Worm (Caenorhabditis elegans) whole organism, L4 larva: Measurements from ENCODE around the gene F22B7.3.
A peak's percentile ranks its signal among the peaks of the same experiment; 100 is the strongest.

Experiments
- D1046.2 ChIP-seq: fragments of 200-800 bp; sonication (Bioruptor generic); IDR thresholded peaks from 2 replicates; pipeline ENCODE4 v1.3.6; 2022; ENCODE audit warnings: missing genetic modification characterization, missing compliant biosample characterization
- F37D6.2 ChIP-seq: sonication (generic microtip); optimal IDR thresholded peaks from 2 replicates; lab custom pipeline; 2016; ENCODE audit warnings: mild to moderate bottlenecking, missing genetic modification characterization, missing compliant biosample characterization
- F49E8.2 ChIP-seq: sonication (generic microtip); optimal IDR thresholded peaks from 2 replicates; lab custom pipeline; 2016; ENCODE audit warnings: missing compliant biosample characterization, mild to moderate bottlenecking, missing genetic modification characterization, borderline replicate concordance
- T20F7.1 ChIP-seq: fragments of 200-800 bp; sonication (Bioruptor generic); optimal IDR thresholded peaks from 2 replicates; lab custom pipeline; 2018; ENCODE audit warnings: mild to moderate bottlenecking, missing genetic modification characterization, missing compliant biosample characterization
- Y105C5A.15 ChIP-seq: fragments of 200-800 bp; sonication (Bioruptor generic); IDR thresholded peaks from 2 replicates; pipeline ENCODE4 v1.3.6; 2022; ENCODE audit warnings: missing genetic modification characterization, missing compliant biosample characterization
- Y48G9A.11 ChIP-seq: fragments of 200-800 bp; sonication (Bioruptor generic); IDR thresholded peaks from 2 replicates; pipeline ENCODE4 v1.3.6; 2022; ENCODE audit warnings: missing genetic modification reagents, missing genetic modification characterization, missing compliant biosample characterization
- Y5F2A.4 ChIP-seq: fragments of 200-800 bp; sonication (Bioruptor generic); optimal IDR thresholded peaks from 2 replicates; lab custom pipeline; 2018; ENCODE audit warnings: mild to moderate bottlenecking, missing genetic modification characterization, missing compliant biosample characterization
- ceh-62 ChIP-seq: sonication (generic microtip); optimal IDR thresholded peaks from 2 replicates; lab custom pipeline; 2017; ENCODE audit warnings: missing biosample characterization, missing genetic modification characterization
- ces-1 ChIP-seq: fragments of 150-350 bp; sonication (generic microtip); optimal IDR thresholded peaks from 4 replicates; lab custom pipeline; 2014; ENCODE audit warnings: missing biosample characterization, missing genetic modification reagents, missing genetic modification characterization
- ctbp-1 ChIP-seq: fragments of 200-800 bp; sonication (Bioruptor generic); IDR thresholded peaks from 2 replicates; pipeline ENCODE4 v1.3.6; 2022; ENCODE audit warnings: missing genetic modification reagents, missing genetic modification characterization, missing compliant biosample characterization
- daf-12 ChIP-seq: fragments of 150-350 bp; optimal IDR thresholded peaks from 2 replicates; lab custom pipeline; 2014; ENCODE audit warnings: missing biosample characterization, missing genetic modification reagents, missing genetic modification characterization
- dmd-9 ChIP-seq: fragments of 200-800 bp; sonication (Bioruptor generic); IDR thresholded peaks from 2 replicates; pipeline ENCODE4 v1.3.6; 2022; ENCODE audit warnings: missing genetic modification reagents, missing genetic modification characterization, missing compliant biosample characterization
- dpl-1 ChIP-seq: fragments of 150-350 bp; optimal IDR thresholded peaks from 2 replicates; lab custom pipeline; 2014; ENCODE audit warnings: missing biosample characterization, missing genetic modification reagents, missing genetic modification characterization
- duxl-1 ChIP-seq: sonication (generic microtip); optimal IDR thresholded peaks from 2 replicates; lab custom pipeline; 2016; ENCODE audit warnings: mild to moderate bottlenecking, missing genetic modification characterization, moderate library complexity, missing compliant biosample characterization; ENCODE audit not compliant: poor library complexity
- dve-1 ChIP-seq: sonication (generic microtip); optimal IDR thresholded peaks from 2 replicates; lab custom pipeline; 2017; ENCODE audit warnings: antibody characterized with exemption, mild to moderate bottlenecking, missing genetic modification characterization, missing compliant biosample characterization; ENCODE audit not compliant: insufficient read depth
- hif-1 ChIP-seq, 2 experiments: sonication (generic microtip); optimal IDR thresholded peaks; 2 replicates each; lab custom pipeline; 2016 to 2017; ENCODE audit warnings: missing compliant biosample characterization in 2 of 2, missing genetic modification characterization in 2 of 2, missing genetic modification reagents in 2 of 2, missing genotype in 2 of 2, mild to moderate bottlenecking in 1 of 2
- hlh-30 ChIP-seq: sonication (generic microtip); optimal IDR thresholded peaks from 2 replicates; lab custom pipeline; 2017; ENCODE audit warnings: antibody characterized with exemption, mild to moderate bottlenecking, missing genetic modification characterization, missing compliant biosample characterization; ENCODE audit not compliant: insufficient read depth
- hmg-1.1 ChIP-seq: fragments of 200-800 bp; sonication (Bioruptor generic); IDR thresholded peaks from 2 replicates; pipeline ENCODE4 v1.3.6; 2022; ENCODE audit warnings: missing genetic modification reagents, missing genetic modification characterization, missing compliant biosample characterization
- lim-7 ChIP-seq: fragments of 200-800 bp; sonication (Bioruptor generic); IDR thresholded peaks from 2 replicates; pipeline ENCODE4 v1.3.6; 2022; ENCODE audit warnings: missing genetic modification characterization, missing compliant biosample characterization
- lin-13 ChIP-seq: fragments of 150-350 bp; optimal IDR thresholded peaks from 2 replicates; lab custom pipeline; 2014; ENCODE audit warnings: missing biosample characterization, missing genetic modification reagents, missing genetic modification characterization
- lin-38 ChIP-seq: fragments of 200-800 bp; sonication (Bioruptor generic); IDR thresholded peaks from 2 replicates; pipeline ENCODE4 v1.3.6; 2022; ENCODE audit warnings: missing genetic modification reagents, missing genetic modification characterization, missing compliant biosample characterization
- lir-3 ChIP-seq: sonication (generic microtip); optimal IDR thresholded peaks from 2 replicates; lab custom pipeline; 2016; ENCODE audit warnings: mild to moderate bottlenecking, missing genetic modification characterization, missing compliant biosample characterization
- lsy-2 ChIP-seq, 2 experiments: fragments of 150-350 bp in 1 of 2; sonication (generic microtip) in 1 of 2; optimal IDR thresholded peaks; 2 replicates each; lab custom pipeline; 2014 to 2017; ENCODE audit warnings: missing biosample characterization in 2 of 2, missing genetic modification characterization in 2 of 2
- madf-9 ChIP-seq: fragments of 200-800 bp; sonication (Bioruptor generic); conservative IDR thresholded peaks from 2 replicates; pipeline ENCODE4 v1.3.6; 2022; ENCODE audit warnings: missing genetic modification reagents, missing genetic modification characterization, missing compliant biosample characterization
- mes-2 ChIP-seq: sonication (generic microtip); optimal IDR thresholded peaks from 2 replicates; lab custom pipeline; 2016; ENCODE audit warnings: missing genotype, mild to moderate bottlenecking, missing genetic modification characterization, missing compliant biosample characterization; ENCODE audit not compliant: poor library complexity, severe bottlenecking
- nhr-10 ChIP-seq: fragments of 150-350 bp; optimal IDR thresholded peaks from 2 replicates; lab custom pipeline; 2014; ENCODE audit warnings: missing biosample characterization, missing genetic modification characterization
- nhr-11 ChIP-seq: fragments of 150-350 bp; optimal IDR thresholded peaks from 2 replicates; lab custom pipeline; 2014; ENCODE audit warnings: missing biosample characterization, missing genetic modification characterization
- nhr-111 ChIP-seq: fragments of 200-800 bp; sonication (Bioruptor generic); optimal IDR thresholded peaks from 2 replicates; lab custom pipeline; 2018; ENCODE audit warnings: mild to moderate bottlenecking, missing genetic modification characterization, missing compliant biosample characterization
- nhr-28 ChIP-seq: fragments of 150-350 bp; optimal IDR thresholded peaks from 2 replicates; lab custom pipeline; 2014; ENCODE audit warnings: missing biosample characterization, missing genetic modification characterization
- nhr-42 ChIP-seq: fragments of 200-800 bp; sonication (Bioruptor generic); IDR thresholded peaks from 2 replicates; pipeline ENCODE4 v1.3.6; 2022; ENCODE audit warnings: missing genetic modification characterization, missing compliant biosample characterization
- nhr-76 ChIP-seq: fragments of 150-350 bp; optimal IDR thresholded peaks from 2 replicates; lab custom pipeline; 2014; ENCODE audit warnings: missing biosample characterization, missing genetic modification characterization
- pha-4 ChIP-seq, 2 experiments: fragments of 150-350 bp in 1 of 2; fragments of 200-800 bp in 1 of 2; sonication (Bioruptor generic) in 1 of 2; IDR thresholded peaks in 1 of 2; optimal IDR thresholded peaks in 1 of 2; 2 replicates each; pipeline versions ENCODE4 v1.3.6 to Lab custom; 2014 to 2022; ENCODE audit warnings: missing genetic modification characterization in 2 of 2, missing genetic modification reagents in 2 of 2, missing biosample characterization in 1 of 2, missing compliant biosample characterization in 1 of 2
- rbr-2 ChIP-seq: sonication (generic microtip); optimal IDR thresholded peaks from 2 replicates; lab custom pipeline; 2016; ENCODE audit warnings: missing genotype, missing genetic modification characterization, missing compliant biosample characterization
- saeg-2 ChIP-seq: fragments of 200-800 bp; sonication (Bioruptor generic); IDR thresholded peaks from 2 replicates; pipeline ENCODE4 v1.3.6; 2022; ENCODE audit warnings: missing genetic modification reagents, missing genetic modification characterization, missing compliant biosample characterization
- sdz-12 ChIP-seq: fragments of 200-800 bp; sonication (Bioruptor generic); optimal IDR thresholded peaks from 2 replicates; lab custom pipeline; 2018; ENCODE audit warnings: mild to moderate bottlenecking, missing genetic modification characterization, missing compliant biosample characterization
- tra-1 ChIP-seq: fragments of 200-800 bp; sonication (Bioruptor generic); IDR thresholded peaks from 2 replicates; pipeline ENCODE4 v1.3.6; 2022; ENCODE audit warnings: missing genetic modification reagents, missing genetic modification characterization, missing compliant biosample characterization
- unc-62 ChIP-seq, 3 experiments: fragments of 150-350 bp in 1 of 3; sonication (generic microtip); optimal IDR thresholded peaks in 2 of 3; peaks in 1 of 3; 1 replicate in 1 of 3; 2 replicates in 2 of 3; lab custom pipeline; 2014 to 2017; ENCODE audit warnings: missing biosample characterization in 3 of 3, missing genetic modification characterization in 3 of 3, missing genetic modification reagents in 3 of 3, missing genotype in 1 of 3
- zfp-3 ChIP-seq: fragments of 200-800 bp; sonication (Bioruptor generic); conservative IDR thresholded peaks from 2 replicates; pipeline ENCODE4 v1.3.6; 2022; ENCODE audit warnings: missing genetic modification reagents, missing genetic modification characterization, missing compliant biosample characterization
- zip-11 ChIP-seq: fragments of 200-800 bp; sonication (Bioruptor generic); IDR thresholded peaks from 2 replicates; pipeline ENCODE4 v1.3.6; 2022; ENCODE audit warnings: missing genetic modification characterization, missing compliant biosample characterization
- zip-2 ChIP-seq: fragments of 150-350 bp; optimal IDR thresholded peaks from 2 replicates; lab custom pipeline; 2014; ENCODE audit warnings: missing biosample characterization, missing genetic modification characterization

F22B7.3 gene

ce11 chrIII:8621982-8622381 lies 26.7 kb upstream of the F22B7.3 start:
- TF ChIP-seq tra-1 (no peak), nhr-76 (tag; lab: Kevin White, UChicago) (no peak), zip-11 (no peak), madf-9 (GFP tag; lab: Robert Waterston, UW) (no peak), dpl-1 (GFP tag; lab: Kevin White, UChicago) (no peak), T20F7.1 (no peak)

- no peak for TF ChIP-seq zip-2 (tag; lab: Kevin White, UChicago)
- no peak for TF ChIP-seq F37D6.2
- no peak for TF ChIP-seq D1046.2
- no peak for TF ChIP-seq sdz-12 (GFP tag; lab: Kevin White, UChicago)
- no peak for TF ChIP-seq nhr-111 (GFP tag; lab: Kevin White, UChicago)
- TF ChIP-seq Y5F2A.4 (GFP tag; lab: Kevin White, UChicago): no peak
- TF ChIP-seq ces-1: no peak
- TF ChIP-seq nhr-10 (tag; lab: Kevin White, UChicago): no peak
- TF ChIP-seq nhr-11: no peak
- TF ChIP-seq daf-12 (tag; lab: Kevin White, UChicago): no peak
- TF ChIP-seq F49E8.2 (tag; lab: Kevin White, UChicago): no peak
- TF ChIP-seq rbr-2 (tag; lab: Kevin White, UChicago): no peak
- no peak for TF ChIP-seq saeg-2 (GFP tag; lab: Robert Waterston, UW)
- TF ChIP-seq zip-11: no peak
- no peak for TF ChIP-seq nhr-42 (GFP tag; lab: Robert Waterston, UW)
- no peak for TF ChIP-seq dve-1 (tag; lab: Kevin White, UChicago)
- TF ChIP-seq Y48G9A.11 (GFP tag; lab: Robert Waterston, UW): no peak
- TF ChIP-seq duxl-1 (tag; lab: Kevin White, UChicago): no peak
- no peak for TF ChIP-seq Y105C5A.15 (GFP tag; lab: Robert Waterston, UW)
- no peak for TF ChIP-seq lin-13 (GFP tag; lab: Kevin White, UChicago)
Observed at ce11 chrIII:8622435-8622834, 26.3 kb upstream of the F22B7.3 start, which contains the start of gene ceh-16. Gene ceh-16 (plus strand): TSS chrIII:8622735.

ce11 chrIII:8625125-8625524 lies 23.6 kb upstream of the F22B7.3 start:
- no peak for TF ChIP-seq ceh-62 (tag; lab: Kevin White, UChicago)
- TF ChIP-seq unc-62 (GFP tag; optimal IDR thresholded peaks at IDR 0.05 in 1 of 2; lab: Kevin White, UChicago): peak in 1 of 2 experiments; percentile 51
- TF ChIP-seq unc-62 (tag; optimal IDR thresholded peaks at IDR 0.05; lab: Kevin White, UChicago): no peak
- TF ChIP-seq nhr-76 (tag; lab: Kevin White, UChicago): no peak
- TF ChIP-seq dmd-9 (GFP tag; lab: Robert Waterston, UW): no peak
- TF ChIP-seq, all 104 proteins: peak for 1

- TF ChIP-seq lim-7 (GFP tag; lab: Robert Waterston, UW): no peak
- peak; percentile 54 for TF ChIP-seq lin-38 (GFP tag; lab: Robert Waterston, UW)
- peak; percentile 72 for TF ChIP-seq dpl-1 (GFP tag; lab: Kevin White, UChicago)
- peak; percentile 3 for TF ChIP-seq lin-13 (GFP tag; lab: Kevin White, UChicago)
Observed at ce11 chrIII:8628405-8628982, 20.2 kb upstream of the F22B7.3 start, which contains the start of the genes polk-1 and gpr-1. Gene polk-1 (minus strand): TSS chrIII:8628590. Gene gpr-1 (plus strand): TSS chrIII:8628932.

- TF ChIP-seq rbr-2 (tag; lab: Kevin White, UChicago) (peak; percentile 8), lsy-2 (tag; optimal IDR thresholded peaks at IDR 0.05; lab: Kevin White, UChicago) (peak in 1 of 2 experiments; percentile 84), lir-3 (tag; lab: Kevin White, UChicago) (no peak), nhr-28 (tag; lab: Kevin White, UChicago) (peak; percentile 25), dpl-1 (GFP tag; lab: Kevin White, UChicago) (peak; percentile 92), pha-4 (GFP tag; IDR thresholded peaks at IDR 0.05; lab: Robert Waterston, UW) (no peak), pha-4 (tag; optimal IDR thresholded peaks at IDR 0.05; lab: Kevin White, UChicago) (peak; percentile 61), hlh-30 (tag; lab: Kevin White, UChicago) (peak; percentile 18), ctbp-1 (GFP tag; lab: Robert Waterston, UW) (0 out of 2 replicates have a peak, but pooled peaks have one; percentile 27), T20F7.1 (peak; percentile 95), lin-38 (GFP tag; lab: Robert Waterston, UW) (peak; percentile 70), hmg-1.1 (GFP tag; lab: Robert Waterston, UW) (0 out of 2 replicates have a peak, but pooled peaks have one; percentile 8), zfp-3 (GFP tag; lab: Robert Waterston, UW) (no peak), F49E8.2 (tag; lab: Kevin White, UChicago) (no peak), hif-1 (tag; optimal IDR thresholded peaks at IDR 0.05; lab: Kevin White, UChicago) (no peak), mes-2 (tag; lab: Kevin White, UChicago) (peak; percentile 69)
- TF ChIP-seq, all 104 proteins: peak for 11
Observed at ce11 chrIII:8630833-8631232, 17.9 kb upstream of the F22B7.3 start, which contains the start of gene dnj-10. Gene dnj-10 (plus strand): TSS chrIII:8631165.
